Fruit fly (Drosophila melanogaster) ovary, adult (tissue): ENCODE data around the gene CG8100.

Experiments used
- CG17801 ChIP-seq: fragments of 200-800 bp; optimal IDR thresholded peaks from 2 replicates; lab custom pipeline; 2019; ENCODE audit warnings: missing biosample characterization, mild to moderate bottlenecking, missing genetic modification characterization, moderate library complexity; ENCODE audit not compliant: partially characterized antibody

The CG8100 gene

DNA sequence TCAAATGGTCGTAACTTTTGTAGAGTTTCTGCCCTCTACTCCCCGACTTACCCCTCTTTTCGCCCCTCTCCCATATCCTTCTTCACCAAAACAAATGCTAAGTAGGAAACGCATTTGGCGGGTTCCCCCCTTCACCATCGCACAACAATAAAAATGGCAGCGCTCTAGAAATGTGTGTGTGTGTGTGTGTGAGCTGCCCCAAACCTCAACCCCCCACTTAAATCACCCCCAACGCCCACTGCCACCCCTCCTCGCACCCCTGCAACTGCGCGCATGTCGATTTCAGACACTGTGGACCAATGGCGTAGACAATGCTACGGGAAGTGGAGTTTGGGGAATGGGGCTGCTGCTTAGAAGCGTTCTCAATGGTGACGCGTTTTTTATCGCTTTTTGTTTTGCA is 26.4 kb downstream of the CG8100 start:
- TF ChIP-seq CG17801: no peak

DNA sequence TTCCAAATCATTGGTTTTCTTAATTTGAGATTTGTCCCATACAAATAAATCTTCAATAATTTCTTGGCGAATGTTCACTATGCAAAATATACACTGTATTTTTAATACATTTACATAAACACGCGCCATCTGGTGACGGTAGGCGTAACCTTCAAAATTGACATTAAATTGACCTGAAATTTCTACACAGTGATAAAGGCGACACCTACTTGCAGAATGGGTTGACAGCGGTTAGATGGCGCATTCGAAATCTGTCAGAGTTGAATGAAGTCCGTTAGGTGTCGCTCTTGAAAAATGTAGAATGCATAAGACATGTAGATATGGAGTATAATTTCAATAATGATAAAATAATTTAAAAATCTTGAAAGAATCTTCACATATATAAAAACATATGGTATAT is 28.0 kb downstream of the CG8100 start:
- TF ChIP-seq CG17801: no peak

DNA sequence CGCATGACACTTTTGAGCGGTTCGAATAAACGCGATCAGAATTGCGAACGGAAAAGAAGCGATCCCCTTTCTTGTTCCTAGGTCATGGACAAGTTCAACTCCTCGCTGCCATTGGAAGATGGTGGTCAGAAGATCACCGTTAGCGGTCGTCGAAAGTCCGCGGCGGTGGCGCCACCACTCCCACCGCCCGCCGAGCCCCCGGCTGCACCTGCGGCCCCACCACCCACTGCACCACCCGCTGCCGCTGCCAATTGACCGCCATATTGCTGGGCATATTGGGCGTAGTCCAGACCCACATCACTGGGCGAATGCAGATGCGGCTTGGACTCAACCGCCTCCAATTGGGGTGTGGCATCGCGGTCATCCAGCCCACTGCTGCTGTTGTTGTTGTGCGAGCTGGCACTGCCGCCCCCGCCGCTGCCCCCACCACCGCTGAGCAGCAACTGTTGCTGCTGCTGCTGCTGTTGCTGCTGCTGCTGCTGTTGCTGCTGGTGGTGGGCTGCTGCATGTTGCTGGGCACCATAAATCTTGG is 29.6 kb downstream of the CG8100 start:
- TF ChIP-seq CG17801: no peak

DNA sequence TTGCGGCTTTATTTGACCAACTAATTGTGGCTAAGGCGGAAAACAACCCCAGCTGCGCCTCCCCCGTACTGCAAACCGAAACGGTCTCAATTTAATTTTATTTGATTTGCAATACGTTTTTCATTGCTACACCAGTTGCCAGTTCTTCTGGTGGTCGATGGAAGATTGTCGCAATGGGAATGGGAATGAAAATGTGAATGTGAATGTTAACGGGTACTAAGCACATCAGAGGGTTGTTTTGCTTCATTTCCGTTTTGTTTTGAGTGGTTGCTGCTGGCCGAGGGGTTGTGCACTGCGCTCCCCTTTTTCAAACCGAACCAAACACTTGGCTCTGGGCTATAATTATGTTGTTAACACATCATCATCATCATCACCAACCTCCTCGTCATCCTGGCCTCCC is 30.7 kb downstream of the CG8100 start:
- TF ChIP-seq CG17801: no peak

DNA sequence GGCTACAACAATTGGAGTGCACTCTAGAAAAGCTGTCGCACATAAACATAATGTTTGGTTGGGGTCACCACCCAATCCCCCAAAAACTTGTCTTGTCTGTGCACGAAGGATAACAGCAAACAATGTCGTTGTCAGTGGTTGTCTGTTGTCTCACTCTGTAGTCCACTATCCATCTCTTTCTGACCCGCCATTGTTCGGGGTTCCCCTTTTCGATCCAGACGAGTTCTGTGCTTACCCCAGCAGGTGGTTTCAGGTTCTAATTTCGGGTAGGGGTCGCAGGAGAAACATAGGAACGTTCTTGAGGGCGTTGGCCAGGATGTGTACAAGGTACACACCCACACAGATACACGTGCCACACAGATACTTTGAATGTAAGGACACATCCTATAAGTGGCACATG is 35.4 kb downstream of the CG8100 start:
- TF ChIP-seq CG17801: no peak

DNA sequence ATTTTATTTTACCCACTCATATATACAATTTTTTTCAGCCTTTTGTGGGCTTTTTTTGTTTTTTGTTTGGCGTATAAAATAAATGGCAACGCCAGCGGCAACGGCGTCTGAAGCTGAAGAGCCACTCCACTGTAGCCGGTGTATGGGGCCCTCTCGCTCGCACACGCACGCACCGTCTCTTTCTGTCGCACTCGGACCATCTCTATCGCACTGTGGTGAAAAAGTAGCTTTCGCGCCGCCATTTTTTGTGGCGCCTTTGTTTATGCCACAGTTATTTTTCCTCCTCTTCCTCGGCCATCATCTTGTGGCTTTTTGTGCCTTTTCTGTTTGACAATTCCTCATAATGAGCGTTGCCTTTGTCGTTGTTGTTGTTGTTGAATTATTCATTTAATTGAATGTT is 38.6 kb downstream of the CG8100 start:
- no peak for TF ChIP-seq CG17801

DNA sequence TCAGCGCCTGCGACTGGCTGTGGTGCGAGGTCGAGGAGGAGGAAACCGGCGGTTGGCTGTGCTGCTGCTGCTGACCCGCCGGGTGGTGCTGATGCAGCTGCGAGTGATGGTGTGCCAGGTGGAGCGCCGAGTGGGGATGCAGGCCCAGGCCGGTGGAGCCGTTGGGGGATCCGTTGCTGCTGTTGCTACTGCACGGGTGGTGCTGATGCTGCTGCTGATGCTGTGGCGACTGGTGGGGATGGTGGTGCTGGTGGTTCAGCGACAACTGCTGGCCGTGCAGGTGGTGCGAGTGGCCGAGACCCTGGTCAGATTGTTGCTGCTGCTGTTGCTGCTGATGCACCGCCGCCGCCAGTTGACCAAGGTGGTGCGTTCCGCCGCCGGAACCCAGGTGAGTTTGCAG is 42.2 kb downstream of the CG8100 start:
- TF ChIP-seq CG17801: no peak

DNA sequence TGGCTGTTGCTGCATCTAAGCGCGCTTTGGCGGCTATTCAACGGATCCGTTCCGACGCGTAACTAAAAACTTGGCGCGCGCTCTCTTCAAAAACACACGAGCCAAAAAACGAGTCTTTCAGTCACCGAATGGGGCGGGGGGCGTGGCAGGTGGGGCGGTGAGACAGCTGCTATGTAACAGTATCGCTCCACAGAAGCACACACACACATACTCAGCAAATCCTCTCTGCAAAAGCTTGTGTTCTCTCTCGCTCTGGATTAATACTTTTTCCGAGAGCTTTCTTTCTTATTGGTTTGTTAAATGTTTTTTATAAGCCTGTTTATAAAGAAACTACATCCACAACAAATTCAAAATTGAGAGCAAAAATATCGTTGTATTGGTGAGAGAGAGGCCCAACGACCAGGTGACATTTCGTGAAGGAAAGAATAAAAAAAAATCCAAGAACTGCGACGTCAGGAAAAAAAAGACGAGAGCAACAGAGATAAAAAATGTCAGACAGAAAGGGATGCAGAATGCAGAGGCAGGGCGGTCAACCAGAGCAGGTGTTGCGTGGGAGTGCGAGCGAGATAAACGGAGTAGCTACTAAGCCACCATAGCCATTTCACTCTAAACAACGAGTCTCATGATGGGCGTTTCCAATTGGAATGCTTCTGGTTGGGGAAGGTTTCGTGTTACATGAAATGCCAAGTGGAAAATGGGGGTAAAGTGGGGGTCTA is 48.0 kb downstream of the CG8100 start, which contains the start of gene Sox21b:
Gene Sox21b (minus strand): TSS at position 51 of the 716 bp plus-strand sequence.
- no peak for TF ChIP-seq CG17801

DNA sequence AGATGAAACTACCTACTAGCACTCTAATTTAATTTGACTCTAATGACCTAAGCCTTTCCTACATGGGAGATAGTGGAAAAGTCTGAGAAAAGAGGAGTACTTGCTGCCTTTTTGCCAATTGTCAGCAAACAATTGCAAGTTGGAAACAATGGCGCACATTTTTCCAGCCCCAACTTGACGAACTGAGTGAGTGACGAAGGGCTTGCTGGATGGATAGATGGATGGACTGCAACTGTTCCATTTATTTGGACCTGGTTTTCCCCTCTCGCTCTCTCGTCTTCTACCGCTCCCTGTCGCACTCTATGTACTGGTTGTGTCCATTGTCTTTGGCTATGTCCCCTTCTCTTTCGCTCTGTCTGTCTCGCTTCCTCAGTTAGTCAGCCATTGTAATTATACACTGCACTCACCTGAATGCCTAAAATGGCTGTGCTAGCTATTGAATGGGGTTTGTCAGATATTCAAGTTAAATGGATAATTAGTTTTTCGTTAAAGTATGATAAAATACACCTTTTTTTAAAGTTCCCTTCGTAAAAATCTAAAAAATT is 49.5 kb downstream of the CG8100 start:
- TF ChIP-seq CG17801: no peak

DNA sequence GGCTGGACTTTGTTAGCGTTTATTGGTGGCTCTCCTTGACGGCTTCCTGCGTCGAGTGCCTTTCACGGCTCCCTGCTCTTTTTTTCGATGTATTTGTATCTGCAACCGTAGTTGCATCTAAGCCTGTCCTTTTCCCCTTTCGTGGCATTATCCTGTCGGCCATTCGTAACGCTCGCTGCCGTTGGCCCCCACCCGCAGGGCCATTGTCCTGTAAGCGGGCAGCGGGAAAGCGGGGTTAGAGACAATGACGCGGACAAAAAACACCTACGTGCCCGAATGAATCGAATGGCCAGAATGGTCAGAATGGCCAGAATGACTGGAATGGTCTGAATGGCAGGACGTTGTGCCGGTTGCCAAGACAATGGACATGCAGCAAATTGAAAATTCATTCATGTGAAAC is 52.1 kb downstream of the CG8100 start:
- TF ChIP-seq CG17801: no peak
